Worm (Caenorhabditis elegans): ENCODE data around the gene sre-38.

DNA sequence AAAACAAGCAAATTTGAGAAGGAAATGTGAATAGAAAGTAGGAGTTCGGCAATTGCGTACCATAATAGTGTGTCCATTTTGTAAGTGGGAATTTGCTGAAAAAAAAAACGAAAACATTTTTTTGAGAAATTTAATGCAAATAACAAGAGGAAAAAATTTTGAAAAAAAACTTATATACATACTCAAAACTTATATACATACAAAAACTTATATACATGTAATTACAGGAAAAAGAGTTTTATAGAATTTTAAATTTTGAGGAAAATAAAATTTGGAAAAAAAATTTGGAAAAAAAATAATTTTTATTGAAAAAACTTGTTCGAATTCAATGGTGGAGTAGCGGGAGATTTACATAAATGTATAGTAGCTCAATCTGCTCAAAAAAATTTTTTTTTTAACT, 45.4 kb downstream of the sre-38 start, which contains the start of gene ador-1:
- no peak for TF ChIP-seq ama-1 (optimal IDR thresholded peaks at IDR 0.05)
- TF ChIP-seq snpc-4 (tag; optimal IDR thresholded peaks at IDR 0.05) = no peak
- no peak for TF ChIP-seq C34F6.9 (tag; optimal IDR thresholded peaks at IDR 0.05)
- no peak for TF ChIP-seq ceh-82 (tag; optimal IDR thresholded peaks at IDR 0.05)

Measured in whole organism, L2 larva.